Worm (Caenorhabditis elegans): Measurements from ENCODE around the gene F13H8.6.

Gene F13H8.6

ce11 chrII:6259867-6260266 lies 26.9 kb downstream of the F13H8.6 start, which contains the start of gene F13H8.11:
F13H8.11 (minus strand) TSS chrII:6260021.
- TF ChIP-seq lin-35 (GFP tag; optimal IDR thresholded peaks at IDR 0.05) (peak in 1 of 2 experiments; percentile 8), elt-2 (tag; optimal IDR thresholded peaks at IDR 0.05) (peak; percentile 29), fkh-4 (tag; optimal IDR thresholded peaks at IDR 0.05; ENCODE audit: borderline replicate concordance) (no peak)

ce11 chrII:6257220-6257877 lies 29.4 kb downstream of the F13H8.6 start:
- no peak for TF ChIP-seq mab-9 (GFP tag; IDR thresholded peaks at IDR 0.05)
- TF ChIP-seq nhr-85 (tag) = peak; percentile 13
- TF ChIP-seq efl-1 (optimal IDR thresholded peaks at IDR 0.05) = no peak
- TF ChIP-seq efl-1 (GFP tag; optimal IDR thresholded peaks at IDR 0.05 in 1 of 2) = peak in 1 of 2 experiments; percentile 8
- TF ChIP-seq blmp-1 (tag; optimal IDR thresholded peaks at IDR 0.05) = peak; percentile 25

- TF ChIP-seq nhr-12 (tag; optimal IDR thresholded peaks at IDR 0.05) = no peak
- TF ChIP-seq lin-13 (GFP tag; optimal IDR thresholded peaks at IDR 0.05) = no peak
Measured at ce11 chrII:6256024-6256423, 30.7 kb downstream of the F13H8.6 start, which contains the start of gene F13H8.5. F13H8.5 (minus strand) TSS chrII:6256124.

DNA sequence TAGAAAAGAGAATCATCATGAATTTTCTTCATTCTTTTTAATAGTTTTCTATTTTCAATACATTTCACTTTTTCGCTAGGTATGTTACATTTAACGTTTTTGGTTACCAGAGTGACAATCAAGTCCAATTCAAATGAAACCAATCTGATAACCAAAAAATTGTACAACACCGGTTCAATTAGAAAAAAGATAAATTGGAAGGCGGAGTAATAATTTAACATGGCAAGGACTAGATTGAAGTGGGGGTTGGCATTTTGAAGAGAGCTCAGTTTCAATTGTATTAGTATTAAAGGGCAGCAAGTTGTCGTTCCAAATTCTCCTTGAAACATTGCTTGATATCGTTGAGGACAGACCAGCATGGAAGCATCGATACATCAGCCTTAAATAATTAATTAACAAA lies 34.1 kb downstream of the F13H8.6 start:
- TF ChIP-seq snu-23 (GFP tag; optimal IDR thresholded peaks at IDR 0.05) = no peak
- TF ChIP-seq nhr-85 (tag) = peak; percentile 23
- no peak for TF ChIP-seq efl-1 (optimal IDR thresholded peaks at IDR 0.05)
- TF ChIP-seq efl-1 (GFP tag; optimal IDR thresholded peaks at IDR 0.05 in 1 of 2) = peak in 1 of 2 experiments; percentile 87

- TF ChIP-seq jun-1 (tag; optimal IDR thresholded peaks at IDR 0.05) (peak; percentile 68), isw-1 (GFP tag; IDR thresholded peaks at IDR 0.05) (peak; percentile 85), lsy-2 (tag; optimal IDR thresholded peaks at IDR 0.05) (peak; percentile 86 to 94), blmp-1 (tag; optimal IDR thresholded peaks at IDR 0.05) (peak; percentile 73), efl-3 (GFP tag; optimal IDR thresholded peaks at IDR 0.05) (no peak), hlh-4 (tag; optimal IDR thresholded peaks at IDR 0.05) (no peak), snpc-4 (tag; optimal IDR thresholded peaks at IDR 0.05) (peak; percentile 54), ces-1 (GFP tag; optimal IDR thresholded peaks at IDR 0.05) (no peak), tbx-2 (tag; optimal IDR thresholded peaks at IDR 0.05) (peak; percentile 80), elt-2 (tag; optimal IDR thresholded peaks at IDR 0.05) (no peak), fkh-4 (tag; optimal IDR thresholded peaks at IDR 0.05; ENCODE audit: borderline replicate concordance) (no peak), nhr-84 (tag; optimal IDR thresholded peaks at IDR 0.05) (no peak), lin-35 (GFP tag; optimal IDR thresholded peaks at IDR 0.05) (peak; percentile 98 to 100), egl-13 (tag; optimal IDR thresholded peaks at IDR 0.05) (no peak), nhr-237 (tag; optimal IDR thresholded peaks at IDR 0.05) (no peak), nhr-12 (tag; optimal IDR thresholded peaks at IDR 0.05) (no peak), fkh-8 (tag; optimal IDR thresholded peaks at IDR 0.05) (peak; percentile 64), Y116A8C.19 (tag; optimal IDR thresholded peaks at IDR 0.05; ENCODE audit: borderline replicate concordance) (no peak), zag-1 (tag; optimal IDR thresholded peaks at IDR 0.05) (no peak), hlh-17 (GFP tag; optimal IDR thresholded peaks at IDR 0.05; ENCODE audit: borderline replicate concordance) (no peak), C16A3.4 (tag; optimal IDR thresholded peaks at IDR 0.05) (peak; percentile 79), C04F5.9 (tag; optimal IDR thresholded peaks at IDR 0.05) (peak; percentile 17), nhr-19 (GFP tag; conservative IDR thresholded peaks at IDR 0.05) (peak; percentile 79), nhr-47 (tag; optimal IDR thresholded peaks at IDR 0.05) (peak; percentile 82), sox-4 (tag; optimal IDR thresholded peaks at IDR 0.05) (peak; percentile 3), lin-13 (GFP tag; optimal IDR thresholded peaks at IDR 0.05) (peak; percentile 70), nhr-28 (tag; optimal IDR thresholded peaks at IDR 0.05) (no peak), lin-14 (GFP tag; optimal IDR thresholded peaks at IDR 0.05) (peak; percentile 73), zip-4 (GFP tag; optimal IDR thresholded peaks at IDR 0.05) (no peak), aha-1 (tag; optimal IDR thresholded peaks at IDR 0.05) (no peak), fos-1 (tag; optimal IDR thresholded peaks at IDR 0.05) (peak; percentile 63), efl-1 (optimal IDR thresholded peaks at IDR 0.05) (peak; percentile 92 to 99), efl-1 (GFP tag; optimal IDR thresholded peaks at IDR 0.05 in 1 of 2) (peak; percentile 98 to 100), nhr-76 (tag; optimal IDR thresholded peaks at IDR 0.05) (no peak), grh-1 (GFP tag; IDR thresholded peaks at IDR 0.05) (peak; percentile 59), aly-2 (tag; optimal IDR thresholded peaks at IDR 0.05) (peak; percentile 46), alr-1 (tag; optimal IDR thresholded peaks at IDR 0.05; ENCODE audit: borderline replicate concordance) (no peak), hpl-2 (GFP tag; optimal IDR thresholded peaks at IDR 0.05) (peak; percentile 7)
Measured at ce11 chrII:6250782-6251461, 35.8 kb downstream of the F13H8.6 start, which contains the start of gene phb-2. phb-2 (plus strand) TSS chrII:6251411.
